Worm (Caenorhabditis elegans) whole organism, early embryonic: ENCODE data around the gene C28G1.6.

Source experiments
- F13C5.2 ChIP-seq: sonication (generic microtip); optimal IDR thresholded peaks from 2 replicates; lab custom pipeline; 2017; ENCODE audit warnings: mild to moderate bottlenecking, missing genetic modification characterization, inconsistent platforms, missing compliant biosample characterization
- aly-1 ChIP-seq: sonication (generic microtip); optimal IDR thresholded peaks from 2 replicates; lab custom pipeline; 2016; ENCODE audit warnings: missing genetic modification characterization, missing compliant biosample characterization
- ama-1 ChIP-seq: fragments of 150-350 bp; optimal IDR thresholded peaks from 2 replicates; lab custom pipeline; 2014
- ceh-36 ChIP-seq: sonication (generic microtip); optimal IDR thresholded peaks from 2 replicates; lab custom pipeline; 2016; ENCODE audit warnings: missing genetic modification characterization, inconsistent platforms, missing compliant biosample characterization
- ets-7 ChIP-seq: sonication (generic microtip); optimal IDR thresholded peaks from 2 replicates; lab custom pipeline; 2016; ENCODE audit warnings: missing genotype, missing genetic modification characterization, missing compliant biosample characterization
- flt-1 ChIP-seq: fragments of 200-800 bp; sonication (Bioruptor generic); IDR thresholded peaks from 2 replicates; pipeline ENCODE4 v1.3.6; 2022; ENCODE audit warnings: missing genetic modification characterization, missing compliant biosample characterization
- hmbx-1 ChIP-seq: sonication (generic microtip); optimal IDR thresholded peaks from 2 replicates; lab custom pipeline; 2016; ENCODE audit warnings: mild to moderate bottlenecking, missing genetic modification characterization, missing compliant biosample characterization
- hmg-4 ChIP-seq: fragments of 200-800 bp; sonication (Bioruptor generic); optimal IDR thresholded peaks from 2 replicates; lab custom pipeline; 2018; ENCODE audit warnings: mild to moderate bottlenecking, missing genetic modification characterization, missing compliant biosample characterization
- hnd-1 ChIP-seq: sonication (generic microtip); optimal IDR thresholded peaks from 2 replicates; lab custom pipeline; 2016; ENCODE audit warnings: missing genetic modification characterization, missing compliant biosample characterization
- scrt-1 ChIP-seq: fragments of 200-800 bp; sonication (Bioruptor generic); IDR thresholded peaks from 2 replicates; pipeline ENCODE4 v1.3.6; 2022; ENCODE audit warnings: missing genetic modification characterization, missing compliant biosample characterization
- tbx-11 ChIP-seq: fragments of 200-800 bp; sonication (Bioruptor generic); IDR thresholded peaks from 2 replicates; pipeline ENCODE4 v1.3.6; 2022; ENCODE audit warnings: missing genetic modification characterization, missing compliant biosample characterization
- tbx-37 ChIP-seq: fragments of 200-800 bp; sonication (Bioruptor generic); conservative IDR thresholded peaks from 2 replicates; pipeline ENCODE4 v1.3.6; 2022; ENCODE audit warnings: missing genetic modification reagents, missing genetic modification characterization, missing compliant biosample characterization

DNA sequence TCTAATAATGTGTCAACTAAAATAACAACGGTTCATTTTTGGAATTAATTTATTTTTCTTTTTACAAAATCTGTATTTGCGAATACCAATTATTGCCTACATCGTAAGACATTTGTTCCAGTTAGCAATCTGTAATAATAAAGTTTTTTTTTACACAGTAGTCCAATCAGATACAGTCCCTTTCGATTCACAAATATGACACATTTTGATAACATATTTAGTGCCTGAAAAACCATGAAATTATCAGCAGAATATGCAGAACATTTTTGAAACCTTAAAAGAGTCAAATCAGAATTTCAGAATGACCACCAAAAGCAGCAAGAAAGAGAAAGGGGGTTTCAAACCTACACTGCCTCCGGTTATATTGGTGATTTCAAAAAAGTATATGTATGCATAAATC is 48.3 kb upstream of the C28G1.6 start, which contains the start of gene C06E2.2:
- TF ChIP-seq tbx-37 (GFP tag; lab: Robert Waterston, UW), result no peak
- TF ChIP-seq hnd-1 (tag; lab: Kevin White, UChicago), result no peak
- TF ChIP-seq ceh-36 (tag; lab: Kevin White, UChicago), result no peak
- TF ChIP-seq ama-1 (lab: Kevin White, UChicago), result no peak
- TF ChIP-seq F13C5.2, result no peak
- TF ChIP-seq flt-1, result no peak
- TF ChIP-seq ets-7 (tag; lab: Kevin White, UChicago), result no peak
- no peak for TF ChIP-seq hmg-4 (GFP tag; lab: Kevin White, UChicago)
- TF ChIP-seq scrt-1, result no peak
- TF ChIP-seq hmbx-1 (tag; lab: Kevin White, UChicago), result no peak
- TF ChIP-seq tbx-11 (GFP tag; lab: Robert Waterston, UW), result no peak
- TF ChIP-seq aly-1 (tag; lab: Kevin White, UChicago), result no peak
